Worm (Caenorhabditis elegans) whole organism, mixed stage, embryonic: ENCODE data around the gene T11F9.21.

ENCODE experiments used
- M03D4.4 ChIP-seq: sonication (generic microtip); optimal IDR thresholded peaks from 2 replicates; lab custom pipeline; 2017; ENCODE audit warnings: mild to moderate bottlenecking, missing genetic modification characterization, missing compliant biosample characterization
- bed-3 ChIP-seq: fragments of 200-800 bp; sonication (Bioruptor generic); optimal IDR thresholded peaks from 3 replicates; lab custom pipeline; 2018; ENCODE audit warnings: mild to moderate bottlenecking, missing genetic modification characterization, moderate library complexity, missing compliant biosample characterization
- blmp-1 ChIP-seq: fragments of 150-350 bp; optimal IDR thresholded peaks from 2 replicates; lab custom pipeline; 2014; ENCODE audit warnings: missing biosample characterization, missing genetic modification characterization
- ceh-39 ChIP-seq: fragments of 150-350 bp; optimal IDR thresholded peaks from 2 replicates; lab custom pipeline; 2014; ENCODE audit warnings: missing biosample characterization, missing genetic modification characterization
- ceh-83 ChIP-seq: fragments of 200-800 bp; sonication (Bioruptor generic); optimal IDR thresholded peaks from 2 replicates; lab custom pipeline; 2018; ENCODE audit warnings: mild to moderate bottlenecking, missing genetic modification characterization, missing compliant biosample characterization
- ces-1 ChIP-seq: fragments of 150-350 bp; optimal IDR thresholded peaks from 2 replicates; lab custom pipeline; 2014; ENCODE audit warnings: missing biosample characterization, missing genetic modification reagents, missing genetic modification characterization
- cnd-1 ChIP-seq: fragments of 200-800 bp; sonication (Bioruptor generic); optimal IDR thresholded peaks from 2 replicates; lab custom pipeline; 2018; ENCODE audit warnings: mild to moderate bottlenecking, missing genetic modification characterization, missing compliant biosample characterization
- drap-1 ChIP-seq: fragments of 200-800 bp; sonication (Bioruptor generic); optimal IDR thresholded peaks from 3 replicates; lab custom pipeline; 2018; ENCODE audit warnings: mild to moderate bottlenecking, missing genetic modification characterization, missing compliant biosample characterization
- elt-1 ChIP-seq: sonication (generic microtip); optimal IDR thresholded peaks from 2 replicates; lab custom pipeline; 2017; ENCODE audit warnings: missing genetic modification characterization, mild to moderate bottlenecking, missing compliant biosample characterization, antibody characterized with exemption, moderate library complexity, borderline replicate concordance; ENCODE audit not compliant: insufficient read depth
- elt-3 ChIP-seq: fragments of 150-350 bp; optimal IDR thresholded peaks from 2 replicates; lab custom pipeline; 2014; ENCODE audit warnings: missing biosample characterization, missing genetic modification characterization
- flh-1 ChIP-seq: fragments of 200-800 bp; sonication (Bioruptor generic); optimal IDR thresholded peaks from 2 replicates; lab custom pipeline; 2018; ENCODE audit warnings: mild to moderate bottlenecking, missing genetic modification characterization, moderate library complexity, missing compliant biosample characterization
- ham-2 ChIP-seq: fragments of 200-800 bp; sonication (Bioruptor generic); optimal IDR thresholded peaks from 2 replicates; lab custom pipeline; 2018; ENCODE audit warnings: mild to moderate bottlenecking, missing genetic modification characterization, missing compliant biosample characterization
- hlh-1 ChIP-seq: fragments of 150-350 bp; optimal IDR thresholded peaks from 2 replicates; lab custom pipeline; 2014; ENCODE audit warnings: missing biosample characterization, missing genetic modification reagents, missing genetic modification characterization
- lin-13 ChIP-seq: fragments of 150-350 bp; optimal IDR thresholded peaks from 2 replicates; lab custom pipeline; 2014; ENCODE audit warnings: missing biosample characterization, missing genetic modification characterization
- lsy-2 ChIP-seq: fragments of 150-350 bp; optimal IDR thresholded peaks from 2 replicates; lab custom pipeline; 2014; ENCODE audit warnings: missing biosample characterization, missing genetic modification characterization
- mab-5 ChIP-seq: fragments of 150-350 bp; optimal IDR thresholded peaks from 2 replicates; lab custom pipeline; 2014; ENCODE audit warnings: missing biosample characterization, missing genetic modification characterization
- mep-1 ChIP-seq: fragments of 150-350 bp; optimal IDR thresholded peaks from 2 replicates; lab custom pipeline; 2017; ENCODE audit warnings: missing biosample characterization, missing genetic modification reagents, missing genetic modification characterization, inconsistent platforms
- mls-2 ChIP-seq: sonication (generic microtip); optimal IDR thresholded peaks from 2 replicates; lab custom pipeline; 2016; ENCODE audit warnings: mild to moderate bottlenecking, missing genetic modification characterization, moderate library complexity, missing compliant biosample characterization
- nhr-12 ChIP-seq: fragments of 150-350 bp; optimal IDR thresholded peaks from 2 replicates; lab custom pipeline; 2014; ENCODE audit warnings: missing biosample characterization, missing genetic modification characterization
- nhr-2 ChIP-seq: fragments of 150-350 bp; optimal IDR thresholded peaks from 2 replicates; lab custom pipeline; 2014; ENCODE audit warnings: missing biosample characterization, missing genetic modification characterization
- nhr-237 ChIP-seq: fragments of 150-350 bp; optimal IDR thresholded peaks from 2 replicates; lab custom pipeline; 2014; ENCODE audit warnings: missing biosample characterization, missing genetic modification characterization
- nhr-28 ChIP-seq: fragments of 150-350 bp; optimal IDR thresholded peaks from 2 replicates; lab custom pipeline; 2014; ENCODE audit warnings: missing biosample characterization, missing genetic modification characterization
- nhr-76 ChIP-seq: sonication (generic microtip); optimal IDR thresholded peaks from 2 replicates; lab custom pipeline; 2017; ENCODE audit warnings: missing biosample characterization, missing genetic modification characterization
- pha-4 ChIP-seq: fragments of 150-350 bp; optimal IDR thresholded peaks from 2 replicates; lab custom pipeline; 2018; ENCODE audit warnings: missing biosample characterization, missing genetic modification reagents, missing genetic modification characterization
- sem-2 ChIP-seq: fragments of 200-800 bp; sonication (Bioruptor generic); optimal IDR thresholded peaks from 2 replicates; lab custom pipeline; 2018; ENCODE audit warnings: mild to moderate bottlenecking, missing genetic modification characterization, missing compliant biosample characterization
- snpc-4 ChIP-seq: fragments of 150-350 bp; optimal IDR thresholded peaks from 2 replicates; lab custom pipeline; 2014; ENCODE audit warnings: missing biosample characterization, missing genetic modification characterization
- sptf-1 ChIP-seq: sonication (generic microtip); optimal IDR thresholded peaks from 2 replicates; lab custom pipeline; 2017; ENCODE audit warnings: mild to moderate bottlenecking, missing genetic modification characterization, moderate library complexity, missing compliant biosample characterization
- unc-120 ChIP-seq: sonication (generic microtip); optimal IDR thresholded peaks from 2 replicates; lab custom pipeline; 2017; ENCODE audit warnings: missing genetic modification characterization, missing compliant biosample characterization; ENCODE audit not compliant: poor library complexity, severe bottlenecking
- unc-62 ChIP-seq: fragments of 150-350 bp; optimal IDR thresholded peaks from 2 replicates; lab custom pipeline; 2014; ENCODE audit warnings: missing biosample characterization, missing genetic modification reagents, missing genetic modification characterization
- zip-8 ChIP-seq: fragments of 150-350 bp; optimal IDR thresholded peaks from 2 replicates; lab custom pipeline; 2014; ENCODE audit warnings: missing biosample characterization, missing genetic modification characterization
- ztf-11 ChIP-seq: fragments of 150-350 bp; optimal IDR thresholded peaks from 2 replicates; lab custom pipeline; 2014; ENCODE audit warnings: missing biosample characterization, missing genetic modification characterization

T11F9.21 gene

DNA sequence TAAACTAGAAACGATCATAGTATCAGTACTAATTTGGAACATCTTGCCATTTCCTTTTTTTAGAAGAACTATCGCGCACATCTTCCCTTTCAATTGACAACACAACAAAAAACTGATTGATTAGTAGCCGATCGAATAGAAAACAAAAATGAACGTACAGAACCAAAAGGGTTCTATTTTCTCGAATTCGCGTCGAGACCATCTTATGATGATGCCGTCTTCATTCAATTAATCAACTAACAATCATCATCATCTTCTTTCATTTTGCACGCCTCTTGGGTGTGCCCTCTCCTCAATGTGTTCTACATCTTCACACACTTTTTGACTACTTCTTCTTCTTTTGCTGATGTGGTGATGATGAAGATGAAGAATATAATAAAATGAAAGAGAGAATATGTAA lies 7.2 kb downstream of the T11F9.21 start:
- no peak for TF ChIP-seq mls-2
- no peak for TF ChIP-seq elt-1
- TF ChIP-seq sptf-1 (tag; lab: Kevin White, UChicago), result no peak
- TF ChIP-seq lsy-2 (tag; lab: Kevin White, UChicago), result no peak
- TF ChIP-seq M03D4.4 (tag; lab: Kevin White, UChicago), result no peak
- TF ChIP-seq unc-62, result no peak

DNA sequence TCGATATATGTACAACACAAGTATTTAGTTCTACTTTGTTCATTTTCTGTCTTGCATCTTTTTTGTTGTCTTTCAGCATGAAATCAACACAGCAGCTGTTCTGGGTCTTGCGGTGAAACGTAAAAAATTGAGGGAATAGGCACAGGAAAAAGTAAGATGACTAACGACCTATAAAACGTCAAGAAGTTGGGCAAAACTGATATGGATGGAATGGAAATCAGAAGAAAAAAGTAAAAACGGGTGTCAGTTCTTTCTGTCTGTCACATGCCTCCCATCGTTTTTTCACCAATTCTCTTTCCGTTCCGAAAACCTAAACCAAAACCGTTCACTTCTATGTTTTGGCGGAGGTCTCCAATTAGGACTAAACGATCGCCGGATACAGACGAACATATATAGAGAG lies 8.4 kb downstream of the T11F9.21 start:
- TF ChIP-seq lin-13, result no peak
- no peak for TF ChIP-seq nhr-76 (tag; lab: Kevin White, UChicago)
- no peak for TF ChIP-seq unc-120 (tag; lab: Kevin White, UChicago)
- no peak for TF ChIP-seq blmp-1 (tag; lab: Kevin White, UChicago)
- TF ChIP-seq mab-5 (tag; lab: Kevin White, UChicago), result no peak
- TF ChIP-seq nhr-237 (tag; lab: Kevin White, UChicago), result no peak
- no peak for TF ChIP-seq ztf-11 (tag; lab: Kevin White, UChicago)
- no peak for TF ChIP-seq elt-3 (tag; lab: Kevin White, UChicago)
- TF ChIP-seq mep-1 (tag; lab: Kevin White, UChicago), result no peak
- no peak for TF ChIP-seq drap-1 (GFP tag; lab: Kevin White, UChicago)
- TF ChIP-seq hlh-1 (tag; lab: Kevin White, UChicago), result no peak
- no peak for TF ChIP-seq pha-4 (tag; lab: Kevin White, UChicago)
- TF ChIP-seq ham-2, result no peak
- TF ChIP-seq nhr-12 (tag; lab: Kevin White, UChicago), result no peak
- no peak for TF ChIP-seq nhr-28 (tag; lab: Kevin White, UChicago)
- no peak for TF ChIP-seq elt-1
- TF ChIP-seq cnd-1, result no peak

DNA sequence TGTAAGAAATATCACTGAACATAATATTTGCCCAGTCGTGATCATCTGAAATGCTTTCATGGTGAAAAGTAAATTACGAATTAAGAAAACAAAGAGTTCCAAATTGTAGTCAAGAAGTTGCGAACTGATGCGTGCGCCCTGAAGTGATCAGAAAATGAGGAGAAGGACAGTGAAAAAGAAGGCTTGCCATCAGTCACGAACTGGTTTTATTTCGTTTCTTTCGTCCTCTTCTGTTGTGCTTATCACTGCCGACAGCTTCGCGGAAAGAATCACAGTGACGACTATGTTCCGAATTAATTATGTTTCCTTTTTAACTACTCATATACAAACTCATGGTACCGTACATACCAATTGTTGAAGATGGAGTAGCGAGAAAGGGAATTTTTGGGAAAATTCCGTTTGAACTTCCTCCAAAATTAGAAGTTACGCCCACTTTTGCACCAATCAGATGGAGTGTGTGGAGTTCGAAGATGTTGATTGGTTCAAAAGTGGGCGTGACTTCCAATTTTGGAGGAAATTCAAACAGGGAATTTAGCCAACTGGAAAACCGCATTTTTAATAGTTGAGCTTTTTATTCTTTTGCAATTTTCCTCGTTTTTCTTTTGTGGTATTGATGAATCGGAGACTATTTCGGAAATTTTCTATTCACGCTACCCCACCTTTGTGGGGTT lies 10.7 kb downstream of the T11F9.21 start, which contains the start of gene C55A6.12:
Gene C55A6.12, minus strand, starts transcription at position 51 of the 671 bp plus-strand sequence.
- TF ChIP-seq zip-8 (no peak), sem-2 (GFP tag; lab: Kevin White, UChicago) (no peak)

DNA sequence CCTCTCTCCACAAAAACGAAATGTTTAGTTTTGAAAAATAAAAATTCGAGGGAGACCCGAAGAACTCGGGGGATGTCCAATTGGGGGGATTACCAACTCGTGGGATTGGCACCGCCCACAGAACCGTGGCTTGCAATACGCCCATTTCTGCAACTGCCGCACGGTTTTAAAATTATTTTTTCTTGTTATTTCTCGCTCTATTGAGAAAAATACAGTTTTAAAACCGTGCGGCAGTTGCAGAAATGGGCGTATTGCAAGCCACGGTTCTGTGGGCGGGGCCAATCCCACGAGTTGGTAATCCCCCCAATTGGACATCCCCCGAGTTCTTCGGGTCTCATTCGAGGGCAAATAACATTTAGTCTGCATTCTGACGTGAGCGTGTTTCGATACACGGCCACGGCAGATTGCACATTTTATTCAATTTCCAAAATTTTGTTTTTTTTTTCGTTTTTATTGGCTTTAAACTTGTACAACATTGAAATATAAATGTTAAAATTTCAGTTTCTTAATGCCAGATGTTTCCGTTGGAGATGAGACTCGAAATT lies 12.4 kb downstream of the T11F9.21 start, which contains the start of the genes C55A6.1 and C55A6.10:
Gene C55A6.1, minus strand, starts transcription at position 116 of the 545 bp plus-strand sequence.
Gene C55A6.10, plus strand, starts transcription at position 495 of the 545 bp plus-strand sequence.
- TF ChIP-seq sptf-1 (tag; lab: Kevin White, UChicago) (peak; percentile 41), mep-1 (tag; lab: Kevin White, UChicago) (peak; percentile 36), drap-1 (GFP tag; lab: Kevin White, UChicago) (peak; percentile 43), lsy-2 (tag; lab: Kevin White, UChicago) (peak; percentile 31), hlh-1 (tag; lab: Kevin White, UChicago) (peak; percentile 1), lin-13 (peak; percentile 12), nhr-237 (tag; lab: Kevin White, UChicago) (peak; percentile 10), ces-1 (GFP tag; lab: Kevin White, UChicago) (peak; percentile 68), cnd-1 (peak; percentile 25), M03D4.4 (tag; lab: Kevin White, UChicago) (peak; percentile 1)

DNA sequence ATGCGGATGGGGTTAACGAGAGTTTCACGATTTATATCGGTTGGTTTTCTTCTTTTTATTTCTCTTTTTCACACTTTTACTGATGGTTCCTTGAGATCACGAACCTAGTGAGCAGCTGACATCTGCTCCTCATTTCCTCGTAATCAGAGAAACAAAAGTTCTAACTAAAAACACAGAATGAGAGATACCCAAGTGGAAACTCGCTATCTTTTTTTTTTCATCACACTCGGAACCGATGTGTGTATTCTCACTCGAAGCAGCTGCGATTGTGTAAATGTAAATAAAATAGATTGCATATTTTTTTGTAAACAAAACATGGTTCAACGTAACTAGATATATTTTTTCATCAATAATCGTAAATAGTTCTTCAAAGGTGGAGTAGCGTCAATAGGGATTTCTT lies 13.8 kb downstream of the T11F9.21 start:
- TF ChIP-seq bed-3 (GFP tag; lab: Kevin White, UChicago), result no peak
- TF ChIP-seq unc-120 (tag; lab: Kevin White, UChicago), result peak; percentile 55
- TF ChIP-seq ham-2, result no peak
- TF ChIP-seq hlh-1 (tag; lab: Kevin White, UChicago), result peak; percentile 82
- no peak for TF ChIP-seq flh-1 (GFP tag; lab: Kevin White, UChicago)
- no peak for TF ChIP-seq M03D4.4 (tag; lab: Kevin White, UChicago)

DNA sequence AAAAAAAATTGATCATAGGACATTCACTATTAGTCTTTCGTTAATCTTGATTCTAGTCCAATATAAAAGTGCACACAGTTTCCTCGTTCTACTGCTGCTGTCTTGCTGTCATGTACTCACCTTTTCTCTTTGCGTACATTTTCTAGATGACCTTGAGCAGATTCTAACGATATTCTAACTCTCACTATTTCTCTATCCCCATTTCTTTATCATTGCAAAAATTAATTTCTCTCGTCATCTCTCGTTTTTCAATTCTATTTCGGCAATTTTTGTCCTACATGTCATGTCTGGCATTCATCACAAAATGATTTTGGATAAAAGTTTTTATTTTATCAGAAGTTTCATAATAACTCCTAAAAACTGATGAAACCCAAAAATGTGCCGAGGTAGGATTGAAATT lies 16.2 kb downstream of the T11F9.21 start, which contains the start of gene ttll-5:
Gene ttll-5, plus strand, starts transcription at position 288 of the 400 bp plus-strand sequence.
- TF ChIP-seq mls-2, result no peak
- TF ChIP-seq ceh-39, result no peak
- no peak for TF ChIP-seq elt-1
- TF ChIP-seq sem-2 (GFP tag; lab: Kevin White, UChicago), result no peak
- TF ChIP-seq sptf-1 (tag; lab: Kevin White, UChicago), result no peak
- TF ChIP-seq snpc-4 (tag; lab: Kevin White, UChicago), result no peak
- TF ChIP-seq mep-1 (tag; lab: Kevin White, UChicago), result no peak
- TF ChIP-seq M03D4.4 (tag; lab: Kevin White, UChicago), result no peak
- TF ChIP-seq nhr-12 (tag; lab: Kevin White, UChicago), result no peak
- TF ChIP-seq lin-13, result no peak
- TF ChIP-seq cnd-1, result no peak
- no peak for TF ChIP-seq unc-120 (tag; lab: Kevin White, UChicago)
- no peak for TF ChIP-seq blmp-1 (tag; lab: Kevin White, UChicago)
- no peak for TF ChIP-seq zip-8
- no peak for TF ChIP-seq nhr-2 (tag; lab: Kevin White, UChicago)
- TF ChIP-seq ceh-83 (GFP tag; lab: Kevin White, UChicago), result no peak
